Fruit fly (Drosophila melanogaster): ENCODE results near the gene CG6813.

The CG6813 gene

DNA sequence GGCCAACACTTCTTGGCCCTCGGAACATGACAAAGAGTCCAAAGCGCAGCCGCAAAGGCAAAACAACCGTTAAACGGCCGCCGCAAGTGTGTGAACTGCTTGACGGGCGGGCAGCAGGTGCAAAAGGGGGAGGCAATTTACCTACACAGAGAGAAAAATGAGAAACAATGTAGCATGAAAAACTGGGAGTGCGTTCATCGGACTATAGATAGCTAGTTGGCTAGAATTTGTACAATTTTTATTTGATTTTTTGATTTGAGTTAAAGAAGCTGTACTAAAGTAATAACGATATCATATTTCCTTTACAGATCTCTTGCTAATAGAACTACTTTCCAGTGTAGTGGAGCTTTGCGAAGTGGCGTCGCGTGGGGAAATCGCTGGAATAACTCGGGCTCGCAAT is 30.9 kb downstream of the CG6813 start:
- TF ChIP-seq Pif1B (GFP tag; optimal IDR thresholded peaks at IDR 0.05) (no peak), CG12605 (GFP tag; IDR thresholded peaks at IDR 0.05) (peak; percentile 58), CG15710 (tag; optimal IDR thresholded peaks at IDR 0.05) (peak; percentile 20), CG8301 (tag; optimal IDR thresholded peaks at IDR 0.05) (peak; percentile 49), CG13204 (GFP tag; optimal IDR thresholded peaks at IDR 0.05) (no peak), rn (GFP tag; IDR thresholded peaks at IDR 0.05) (0 out of 2 replicates have a peak, but pooled peaks have one; percentile 20), CG34367 (tag; optimal IDR thresholded peaks at IDR 0.05) (no peak), Snoo (tag; optimal IDR thresholded peaks at IDR 0.05) (no peak), EcR (GFP tag; optimal IDR thresholded peaks at IDR 0.05) (no peak), CG4496 (GFP tag; IDR thresholded peaks at IDR 0.05) (peak; percentile 82), gl (tag; optimal IDR thresholded peaks at IDR 0.05) (no peak), Pif1A (GFP tag; optimal IDR thresholded peaks at IDR 0.05) (no peak), fd96Ca (GFP tag; IDR thresholded peaks at IDR 0.05) (peak; percentile 52; the same call in 2 of the 3 replicates), CG17806 (tag; optimal IDR thresholded peaks at IDR 0.05) (peak; percentile 15), CG32121 (GFP tag; IDR thresholded peaks at IDR 0.05) (peak; percentile 62), CG10348 (GFP tag; IDR thresholded peaks at IDR 0.05) (no peak), CG9948 (tag; optimal IDR thresholded peaks at IDR 0.05) (no peak), CG14655 (GFP tag; optimal IDR thresholded peaks at IDR 0.05) (no peak), Ets98B (GFP tag; IDR thresholded peaks at IDR 0.05) (peak; percentile 75), D1 (tag; optimal IDR thresholded peaks at IDR 0.05) (no peak), CG8159 (tag; optimal IDR thresholded peaks at IDR 0.05) (no peak)

DNA sequence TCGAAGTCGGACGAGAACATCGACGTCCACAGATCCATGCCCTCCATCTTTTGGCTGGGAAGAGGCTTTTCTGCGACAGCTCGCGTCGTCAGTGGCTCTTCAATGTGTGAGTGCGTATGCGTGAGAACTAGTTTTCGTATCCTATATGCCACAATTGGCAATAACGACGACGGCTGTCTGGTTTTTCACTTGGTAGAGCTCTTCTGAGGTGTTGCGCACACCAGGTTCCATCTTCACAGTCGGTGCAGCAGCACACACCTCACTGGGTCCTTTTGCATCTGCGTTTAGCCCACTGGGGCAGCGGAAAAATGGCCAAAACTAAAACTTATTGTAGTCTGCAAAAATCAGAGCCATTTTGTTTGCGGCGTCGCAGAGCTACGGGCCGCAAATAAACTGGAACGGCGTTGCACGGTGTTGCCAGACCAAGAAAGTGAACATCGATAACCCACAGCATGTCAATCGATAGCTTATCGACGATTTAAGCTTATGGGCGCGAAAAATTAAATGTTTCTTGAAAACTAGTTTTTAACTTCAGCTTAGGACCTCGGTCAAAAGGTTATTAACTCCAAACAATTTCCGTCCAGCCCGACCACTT is 36.6 kb downstream of the CG6813 start, which contains the start of gene CG6791:
Gene CG6791, minus strand, starts transcription at position 383 of the 595 bp plus-strand sequence.
- TF ChIP-seq Snoo (tag; optimal IDR thresholded peaks at IDR 0.05) (no peak), Pif1A (GFP tag; optimal IDR thresholded peaks at IDR 0.05) (no peak), CG13204 (GFP tag; optimal IDR thresholded peaks at IDR 0.05) (no peak), CG9948 (tag; optimal IDR thresholded peaks at IDR 0.05) (peak; percentile 62), Ets98B (GFP tag; IDR thresholded peaks at IDR 0.05) (peak; percentile 13; the same call in 1 of the 2 replicates), CG15710 (tag; optimal IDR thresholded peaks at IDR 0.05) (no peak), Pif1B (GFP tag; optimal IDR thresholded peaks at IDR 0.05) (no peak), EcR (GFP tag; optimal IDR thresholded peaks at IDR 0.05) (peak; percentile 32)

DNA sequence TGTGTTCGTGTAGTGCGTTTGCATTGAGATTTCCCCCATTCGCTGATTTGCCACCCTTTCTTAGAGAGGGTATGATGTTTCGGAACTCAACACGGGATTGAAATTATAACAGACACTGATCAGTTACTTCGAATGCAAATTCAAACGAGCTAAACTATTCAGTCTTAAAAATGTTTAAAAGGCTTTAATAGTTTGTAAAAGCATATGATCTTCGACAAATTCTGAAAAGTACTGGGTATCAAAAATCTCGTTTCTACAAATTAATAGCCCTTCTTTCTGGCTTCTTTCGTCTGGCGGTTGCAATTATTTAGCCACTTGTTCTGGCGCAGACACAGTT is 44.2 kb downstream of the CG6813 start:
- TF ChIP-seq CG15710 (tag; optimal IDR thresholded peaks at IDR 0.05) = peak; percentile 81
- peak; percentile 95 for TF ChIP-seq Ets98B (GFP tag; IDR thresholded peaks at IDR 0.05)
- TF ChIP-seq CG10348 (GFP tag; IDR thresholded peaks at IDR 0.05) = peak; percentile 63; the same call in 1 of the 2 replicates
- peak; percentile 73 for TF ChIP-seq gl (tag; optimal IDR thresholded peaks at IDR 0.05)
- no peak for TF ChIP-seq Pif1B (GFP tag; optimal IDR thresholded peaks at IDR 0.05)
- TF ChIP-seq CG12605 (GFP tag; IDR thresholded peaks at IDR 0.05) = no peak; the same call in none of the 2 replicates
- TF ChIP-seq CG9948 (tag; optimal IDR thresholded peaks at IDR 0.05) = peak; percentile 84
- peak; percentile 96 for TF ChIP-seq CG4496 (GFP tag; IDR thresholded peaks at IDR 0.05)
- peak; percentile 95 for TF ChIP-seq CG32121 (GFP tag; IDR thresholded peaks at IDR 0.05)
- TF ChIP-seq CG34367 (tag; optimal IDR thresholded peaks at IDR 0.05) = peak; percentile 82
- TF ChIP-seq CG14655 (GFP tag; optimal IDR thresholded peaks at IDR 0.05) = no peak
- peak; percentile 87 for TF ChIP-seq CG17806 (tag; optimal IDR thresholded peaks at IDR 0.05)
- no peak for TF ChIP-seq EcR (GFP tag; optimal IDR thresholded peaks at IDR 0.05)
- peak; percentile 67; the same call in 1 of the 2 replicates for TF ChIP-seq rn (GFP tag; IDR thresholded peaks at IDR 0.05)
- peak; percentile 93 for TF ChIP-seq CG8301 (tag; optimal IDR thresholded peaks at IDR 0.05)
- TF ChIP-seq CG8159 (tag; optimal IDR thresholded peaks at IDR 0.05) = peak; percentile 84
- TF ChIP-seq fd96Ca (GFP tag; IDR thresholded peaks at IDR 0.05) = peak; percentile 95
- peak; percentile 51 for TF ChIP-seq CG13204 (GFP tag; optimal IDR thresholded peaks at IDR 0.05)

DNA sequence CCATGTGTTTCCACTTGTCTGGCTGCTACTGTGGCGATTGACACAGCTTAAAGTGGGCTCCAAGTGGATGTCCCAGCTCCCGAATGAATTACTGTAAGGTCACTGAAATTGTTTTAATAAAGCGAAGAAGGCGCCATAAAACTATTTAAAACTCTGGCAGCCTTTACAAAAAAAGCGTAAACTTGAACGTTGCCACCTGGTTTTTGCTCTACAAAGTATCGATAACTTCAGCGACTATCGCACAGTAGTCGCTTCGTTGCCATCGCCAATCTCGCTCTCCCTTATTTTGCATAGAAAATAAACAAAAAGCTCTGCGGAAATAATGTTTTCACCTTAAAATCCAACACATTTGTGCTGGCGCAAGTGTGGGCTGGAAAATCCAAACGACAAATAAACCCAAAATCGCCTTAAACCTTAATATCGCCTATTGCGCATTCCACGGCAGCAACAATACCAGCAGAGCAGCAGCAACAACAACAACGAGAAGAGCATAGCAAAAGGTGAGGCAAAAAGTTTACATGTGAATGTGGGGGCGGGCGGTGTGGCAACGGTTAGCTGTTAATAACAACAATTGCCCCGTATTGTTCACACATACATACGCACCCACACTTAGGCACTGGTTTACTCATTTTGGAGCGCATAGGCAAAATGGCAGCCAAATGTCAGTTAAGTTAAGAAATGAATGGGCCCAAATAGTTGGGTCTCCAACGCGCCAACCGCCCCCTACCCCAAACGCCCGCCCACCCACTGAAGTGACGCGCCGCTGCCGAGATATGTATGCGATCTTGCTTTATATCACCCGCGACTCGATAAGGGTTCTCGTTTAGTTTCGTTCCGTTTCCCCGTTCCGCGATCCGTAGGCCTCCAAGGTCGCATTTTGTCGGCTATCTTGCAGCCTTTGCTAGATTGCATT is 44.8 kb downstream of the CG6813 start, which contains the start of gene wkd:
Gene wkd, plus strand, starts transcription at position 237 of the 913 bp plus-strand sequence.
- TF ChIP-seq D1 (tag; optimal IDR thresholded peaks at IDR 0.05) = no peak
- no peak for TF ChIP-seq CG15710 (tag; optimal IDR thresholded peaks at IDR 0.05)
- no peak for TF ChIP-seq Ets98B (GFP tag; IDR thresholded peaks at IDR 0.05)
- TF ChIP-seq Pif1B (GFP tag; optimal IDR thresholded peaks at IDR 0.05) = no peak
- TF ChIP-seq CG9948 (tag; optimal IDR thresholded peaks at IDR 0.05) = no peak
- no peak for TF ChIP-seq CG12605 (GFP tag; IDR thresholded peaks at IDR 0.05)
- TF ChIP-seq CG17806 (tag; optimal IDR thresholded peaks at IDR 0.05) = no peak
- no peak for TF ChIP-seq CG32121 (GFP tag; IDR thresholded peaks at IDR 0.05)
- no peak for TF ChIP-seq CG14655 (GFP tag; optimal IDR thresholded peaks at IDR 0.05)
- no peak for TF ChIP-seq CG8301 (tag; optimal IDR thresholded peaks at IDR 0.05)

DNA sequence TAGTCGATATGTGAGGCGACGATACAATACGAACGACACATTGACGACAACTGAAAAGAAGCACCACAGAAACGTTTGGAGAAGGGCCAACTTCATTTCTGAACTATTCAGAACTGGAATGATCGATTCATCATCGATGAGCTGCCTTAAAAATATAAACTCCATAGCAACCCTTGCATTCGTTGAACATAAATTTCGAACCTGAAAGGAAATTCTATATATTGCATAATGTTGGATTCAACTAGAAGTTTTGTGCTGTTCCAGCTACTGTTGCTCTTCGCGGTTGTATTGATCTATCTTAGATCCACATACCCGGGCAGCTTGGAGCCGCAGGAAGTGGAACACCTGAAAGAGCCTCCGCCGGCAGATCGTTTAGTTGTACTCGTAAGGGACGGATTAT is 47.8 kb downstream of the CG6813 start, which contains the start of the genes CG6790 and CG5342:
Gene CG6790, minus strand, starts transcription at position 101 of the 400 bp plus-strand sequence.
Gene CG5342, plus strand, starts transcription at position 182 of the 400 bp plus-strand sequence.
- TF ChIP-seq CG4496 (GFP tag; IDR thresholded peaks at IDR 0.05) (no peak), gl (tag; optimal IDR thresholded peaks at IDR 0.05) (no peak), D1 (tag; optimal IDR thresholded peaks at IDR 0.05) (no peak)

Data from whole organism, pupa.